Worm (Caenorhabditis elegans) whole organism, dauer: Measurements from ENCODE around the gene Y51H7BR.8.
"Not testable (repeated sequence)": the region's sequence is repeated elsewhere in the genome, so short reads cannot be mapped to it uniquely, and the experiment has no call there.

ENCODE experiments used
- unc-62 ChIP-seq: sonication (generic microtip); optimal IDR thresholded peaks from 2 replicates; lab custom pipeline; 2017; ENCODE audit warnings: missing biosample characterization, missing genetic modification reagents, missing genetic modification characterization

Y51H7BR.8 gene

ce11 chrII:1517354-1517753, 1.7 kb upstream of the Y51H7BR.8 start, which contains the start of gene math-45:
Gene math-45 (minus strand): TSS chrII:1517454.
- TF ChIP-seq unc-62 (GFP tag; lab: Kevin White, UChicago): no peak

DNA sequence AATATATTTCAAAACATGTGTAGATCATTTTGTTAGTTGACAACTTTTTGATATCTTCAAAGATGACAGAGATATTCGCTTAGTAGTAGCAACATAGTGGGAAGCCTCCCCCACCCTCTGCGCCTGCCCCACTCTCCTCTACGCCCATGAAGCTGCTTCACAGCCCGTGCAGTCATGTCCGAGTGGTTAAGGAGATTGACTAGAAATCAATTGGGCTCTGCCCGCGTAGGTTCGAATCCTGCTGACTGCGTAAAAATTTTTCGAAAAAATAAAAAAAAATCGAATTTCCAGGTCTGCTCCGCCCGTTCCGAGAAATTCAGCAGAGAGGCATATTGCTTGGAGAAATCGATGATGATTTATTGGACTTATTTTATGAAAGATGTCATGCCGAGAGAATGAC, 853 bp downstream of the Y51H7BR.8 start:
- TF ChIP-seq unc-62 (GFP tag; lab: Kevin White, UChicago): no peak

DNA sequence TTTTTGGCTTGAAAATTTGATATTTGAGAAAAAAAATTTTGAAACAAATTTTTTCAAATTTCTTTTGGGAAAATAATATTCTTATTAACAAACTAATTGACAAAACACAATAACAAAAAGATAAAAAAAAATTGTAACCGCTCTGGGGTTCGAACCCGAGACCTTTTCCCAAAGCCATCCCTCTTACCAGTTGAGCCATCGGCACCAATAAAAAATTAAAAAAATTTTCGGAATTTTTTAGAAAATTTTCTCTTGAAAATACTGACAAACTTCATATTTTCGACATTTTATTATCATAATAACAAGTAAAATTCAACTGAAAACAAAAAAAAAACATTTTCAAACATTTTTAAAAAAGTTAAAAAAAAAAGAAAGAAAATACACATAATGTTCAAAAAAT, 2.9 kb downstream of the Y51H7BR.8 start:
- TF ChIP-seq unc-62 (GFP tag; lab: Kevin White, UChicago): no peak

- TF ChIP-seq unc-62 (GFP tag; lab: Kevin White, UChicago): no peak
These were observed 6.5 kb downstream of the Y51H7BR.8 start, which contains the start of gene Y51H7BR.7 for ce11 chrII:1525498-1525897. Gene Y51H7BR.7 (minus strand): TSS chrII:1525598.

DNA sequence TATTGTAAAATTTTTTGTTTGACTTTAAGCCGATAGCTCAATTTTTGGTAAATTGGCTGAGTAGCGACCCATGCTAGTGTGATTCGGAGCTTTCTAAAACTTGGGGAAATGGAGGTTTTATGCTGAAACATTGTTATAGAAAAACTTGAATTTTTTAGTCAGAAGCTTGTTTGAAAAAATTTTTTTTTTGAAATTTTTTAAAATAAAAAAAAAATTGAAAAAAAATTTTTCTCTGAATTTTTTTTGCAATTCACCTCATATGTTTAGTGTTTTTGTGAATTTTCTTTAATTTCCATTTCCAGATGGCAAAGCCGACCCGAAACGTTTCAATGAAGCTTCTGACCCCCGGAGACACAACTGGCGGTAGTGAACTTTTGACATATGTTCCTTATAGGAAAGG, 10.0 kb downstream of the Y51H7BR.8 start, which contains the start of gene Y51H7BR.4:
Gene Y51H7BR.4 (plus strand): TSS at position 301 of the 400 bp plus-strand sequence.
- no peak for TF ChIP-seq unc-62 (GFP tag; lab: Kevin White, UChicago)

- no peak for TF ChIP-seq unc-62 (GFP tag; lab: Kevin White, UChicago)
These were observed 16.9 kb downstream of the Y51H7BR.8 start, which contains the start of gene fbxb-43 for ce11 chrII:1535931-1536330. Gene fbxb-43 (plus strand): TSS chrII:1536231.

DNA sequence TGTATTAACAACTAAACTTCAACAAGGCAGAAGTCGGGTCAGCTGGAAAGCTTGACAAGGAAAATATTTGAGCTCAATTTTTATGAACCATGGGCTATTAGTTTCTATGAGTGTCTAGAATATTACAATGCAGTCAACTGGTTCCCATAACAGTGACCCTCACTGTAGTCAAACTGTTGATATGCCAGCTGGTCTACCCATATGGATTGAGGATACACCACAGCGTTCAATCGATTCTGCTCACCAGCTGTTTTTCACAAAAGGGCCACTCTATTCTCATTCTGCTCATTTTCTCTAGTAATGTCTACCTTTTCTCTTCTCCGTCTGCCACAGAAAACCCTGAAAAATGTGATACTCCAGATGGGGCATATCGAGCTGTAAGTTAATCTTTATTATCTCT, 18.3 kb downstream of the Y51H7BR.8 start, which contains the start of gene fbxb-42:
Gene fbxb-42 (plus strand): TSS at position 301 of the 400 bp plus-strand sequence.
- TF ChIP-seq unc-62 (GFP tag; lab: Kevin White, UChicago): no peak

DNA sequence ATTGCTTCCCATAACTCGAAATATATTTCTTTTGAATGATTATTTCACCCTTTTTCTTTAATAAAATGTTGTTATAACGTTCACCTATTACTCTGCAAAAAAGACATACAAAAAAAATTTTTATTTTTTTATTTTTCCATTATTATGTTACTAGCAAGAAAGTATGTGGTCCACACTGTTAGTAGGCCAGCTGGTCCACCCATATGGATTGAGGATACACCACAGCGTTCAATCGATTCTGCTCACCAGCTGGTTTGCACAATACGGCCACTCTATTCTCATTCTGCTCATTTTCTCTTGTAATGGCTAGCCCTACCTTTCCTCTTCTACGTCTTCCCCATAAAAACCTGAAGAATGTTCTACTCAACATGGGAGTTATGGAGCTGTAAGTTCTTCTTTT, 19.6 kb downstream of the Y51H7BR.8 start, which contains the start of gene fbxb-44:
Gene fbxb-44 (plus strand): TSS at position 301 of the 400 bp plus-strand sequence.
- no peak for TF ChIP-seq unc-62 (GFP tag; lab: Kevin White, UChicago)

DNA sequence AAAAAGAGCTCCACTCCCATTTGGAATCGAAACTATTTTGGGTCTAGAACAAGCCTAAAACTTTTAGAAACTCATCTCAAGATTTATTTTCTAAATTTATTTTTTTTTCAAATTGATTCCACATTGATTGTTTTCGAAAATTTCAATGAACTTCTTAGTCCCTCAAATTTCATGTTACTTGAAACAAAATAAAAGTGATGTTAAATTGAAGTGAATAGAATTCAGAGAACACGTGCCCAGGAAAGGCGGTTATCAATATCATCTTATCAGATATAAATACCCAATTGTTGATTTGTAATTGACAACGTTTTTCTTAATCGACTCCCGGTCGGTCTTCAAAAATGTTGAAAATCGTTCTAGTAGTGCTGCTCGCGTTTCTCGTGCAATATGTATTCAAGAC, 21.6 kb downstream of the Y51H7BR.8 start, which contains the start of gene poml-4:
Gene poml-4 (plus strand): TSS at position 301 of the 400 bp plus-strand sequence.
- TF ChIP-seq unc-62 (GFP tag; lab: Kevin White, UChicago): not testable (repeated sequence)

- TF ChIP-seq unc-62 (GFP tag; lab: Kevin White, UChicago): not testable (repeated sequence)
These were observed 24.2 kb downstream of the Y51H7BR.8 start, which contains the start of gene K05F6.4 for ce11 chrII:1543182-1543581. Gene K05F6.4 (plus strand): TSS chrII:1543482.

- no peak for TF ChIP-seq unc-62 (GFP tag; lab: Kevin White, UChicago)
These were observed 26.6 kb downstream of the Y51H7BR.8 start, which contains the start of gene K05F6.12 for ce11 chrII:1545625-1546024. Gene K05F6.12 (plus strand): TSS chrII:1545925.

DNA sequence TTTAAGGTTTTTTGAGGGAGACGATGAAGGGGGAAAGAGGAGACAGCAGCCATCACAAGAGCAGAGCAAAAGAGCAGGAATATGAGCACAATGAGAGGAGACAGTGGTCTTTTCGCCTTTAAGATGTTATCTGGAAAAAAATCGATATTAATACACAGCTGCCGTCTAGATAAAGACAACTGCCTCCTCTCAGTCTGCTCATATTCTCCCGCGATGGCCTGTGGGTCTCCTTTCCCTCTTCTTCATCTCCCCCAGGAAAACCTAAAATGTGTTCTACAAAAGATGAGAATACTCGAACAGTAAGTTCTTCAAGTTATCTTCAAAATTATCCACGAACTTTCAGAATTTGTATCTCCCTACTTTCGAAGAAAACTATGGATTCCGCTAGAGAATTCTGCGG, 31.5 kb downstream of the Y51H7BR.8 start, which contains the start of the genes fbxb-52 and fbxb-51:
Gene fbxb-52 (minus strand): TSS at position 101 of the 400 bp plus-strand sequence.
Gene fbxb-51 (plus strand): TSS at position 212 of the 400 bp plus-strand sequence.
- no peak for TF ChIP-seq unc-62 (GFP tag; lab: Kevin White, UChicago)

- TF ChIP-seq unc-62 (GFP tag; lab: Kevin White, UChicago): not testable (repeated sequence)
These were observed 37.2 kb downstream of the Y51H7BR.8 start, which contains the start of the genes fbxb-54 and fbxb-50 for ce11 chrII:1556217-1556616. Gene fbxb-54 (minus strand): TSS chrII:1556317. Gene fbxb-50 (plus strand): TSS chrII:1556443.

- no peak for TF ChIP-seq unc-62 (GFP tag; lab: Kevin White, UChicago)
These were observed 41.8 kb downstream of the Y51H7BR.8 start for ce11 chrII:1560839-1561238.

DNA sequence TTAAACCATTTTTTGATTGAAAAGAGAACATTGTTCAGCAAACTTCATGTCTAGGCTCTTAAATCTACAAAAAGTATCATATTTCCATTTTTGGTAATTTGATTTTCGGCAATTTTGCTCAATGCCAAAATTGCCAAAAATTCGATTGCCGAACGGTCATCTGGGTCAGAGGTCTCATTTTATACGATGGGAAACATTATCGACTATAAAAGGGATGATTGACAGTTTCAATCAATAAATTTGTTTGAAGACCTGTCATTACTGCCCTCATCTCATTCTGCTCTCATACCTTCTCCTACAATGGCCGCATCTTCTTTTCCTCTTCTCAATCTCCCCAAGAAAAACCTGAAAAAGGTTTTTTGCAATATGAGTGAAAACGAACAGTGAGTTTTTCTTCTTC, 42.8 kb downstream of the Y51H7BR.8 start, which contains the start of gene K05F6.14:
Gene K05F6.14 (plus strand): TSS at position 301 of the 400 bp plus-strand sequence.
- no peak for TF ChIP-seq unc-62 (GFP tag; lab: Kevin White, UChicago)

ce11 chrII:1567646-1568045, 48.6 kb downstream of the Y51H7BR.8 start, which contains the start of gene K05F6.8:
Gene K05F6.8 (minus strand): TSS chrII:1567746.
- no peak for TF ChIP-seq unc-62 (GFP tag; lab: Kevin White, UChicago)
